Fruit fly (Drosophila melanogaster): ENCODE data around the gene grp.

grp gene

DNA sequence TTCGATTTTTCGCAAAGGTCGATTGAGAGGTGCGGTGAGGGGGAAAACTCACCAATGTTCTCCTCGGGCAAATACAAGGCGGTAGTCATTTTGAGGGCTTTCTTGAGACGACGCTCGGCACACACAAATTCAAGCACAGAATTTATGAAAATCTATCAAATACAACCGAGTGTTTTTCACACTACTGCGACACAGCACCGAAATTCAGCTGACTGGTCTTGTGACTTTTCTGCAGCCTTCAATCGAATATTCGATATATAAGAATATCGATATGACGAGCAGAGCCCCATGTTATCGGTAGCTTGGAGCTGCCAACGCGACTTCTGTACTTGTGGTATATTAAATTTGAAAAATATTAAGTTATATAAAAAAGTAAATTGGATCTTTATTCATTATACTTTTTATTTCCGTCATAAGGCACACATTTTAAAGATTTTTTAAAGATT lies 47.7 kb downstream of the grp start, which contains the start of gene VhaSFD (continued):
- TF ChIP-seq Mrtf (GFP tag; IDR thresholded peaks at IDR 0.05), result no peak
- 0 out of 2 replicates have a peak, but pooled peaks have one; percentile 14 for TF ChIP-seq CG32532 (GFP tag; IDR thresholded peaks at IDR 0.05)
- no peak for TF ChIP-seq Taf1 (GFP tag; IDR thresholded peaks at IDR 0.05)
- peak; percentile 71; the same call in 1 of the 3 replicates for TF ChIP-seq CG34422 (GFP tag; IDR thresholded peaks at IDR 0.05)
- TF ChIP-seq CG15601 (tag; optimal IDR thresholded peaks at IDR 0.05), result peak; percentile 33
- no peak for TF ChIP-seq CG12299 (tag; optimal IDR thresholded peaks at IDR 0.05)
- TF ChIP-seq Aef1 (GFP tag; IDR thresholded peaks at IDR 0.05), result no peak
- no peak for TF ChIP-seq Camta (GFP tag; optimal IDR thresholded peaks at IDR 0.05)
- no peak for TF ChIP-seq Sox100B (GFP tag; optimal IDR thresholded peaks at IDR 0.05)
- no peak for TF ChIP-seq NC2α (GFP tag; optimal IDR thresholded peaks at IDR 0.05)
- TF ChIP-seq fd96Cb (tag; optimal IDR thresholded peaks at IDR 0.05), result peak; percentile 3
- no peak; the same call in 1 of the 2 replicates for TF ChIP-seq CG31441 (GFP tag; IDR thresholded peaks at IDR 0.05)
- TF ChIP-seq CG31388 (GFP tag; optimal IDR thresholded peaks at IDR 0.05), result no peak
- TF ChIP-seq wdn (GFP tag; IDR thresholded peaks at IDR 0.05), result no peak
- TF ChIP-seq Mad (GFP tag; optimal IDR thresholded peaks at IDR 0.05), result no peak
- peak; percentile 47; the same call in 1 of the 2 replicates for TF ChIP-seq ato (GFP tag; IDR thresholded peaks at IDR 0.05; ENCODE audit: partially characterized antibody)
- no peak for TF ChIP-seq sisA (GFP tag; IDR thresholded peaks at IDR 0.05)
- no peak for TF ChIP-seq CG4707 (GFP tag; optimal IDR thresholded peaks at IDR 0.05)
- no peak for TF ChIP-seq Gsc (GFP tag; IDR thresholded peaks at IDR 0.05)
- TF ChIP-seq Doc3 (GFP tag; IDR thresholded peaks at IDR 0.05; ENCODE audit: partially characterized antibody), result peak; percentile 67
- TF ChIP-seq exex (tag; optimal IDR thresholded peaks at IDR 0.05), result no peak
- no peak for TF ChIP-seq CG1647 (GFP tag; optimal IDR thresholded peaks at IDR 0.05)
- peak; percentile 40; the same call in 1 of the 2 replicates for TF ChIP-seq CG3847 (GFP tag; IDR thresholded peaks at IDR 0.05)
- peak; percentile 79 for TF ChIP-seq CG6791 (GFP tag; IDR thresholded peaks at IDR 0.05; ENCODE audit: partially characterized antibody)
- peak; percentile 100 for TF ChIP-seq MESR4 (GFP tag; optimal IDR thresholded peaks at IDR 0.05)
- no peak for TF ChIP-seq gt (GFP tag; IDR thresholded peaks at IDR 0.05)
- TF ChIP-seq CG10147 (GFP tag; optimal IDR thresholded peaks at IDR 0.05), result peak; percentile 19
- peak; percentile 83 for TF ChIP-seq Bgb (GFP tag; IDR thresholded peaks at IDR 0.05; ENCODE audit: partially characterized antibody)
- TF ChIP-seq CG1792 (GFP tag; optimal IDR thresholded peaks at IDR 0.05), result no peak
- no peak for TF ChIP-seq CG11504 (tag; optimal IDR thresholded peaks at IDR 0.05)
- no peak for TF ChIP-seq CG9817 (tag; optimal IDR thresholded peaks at IDR 0.05)
- TF ChIP-seq dpn (GFP tag; optimal IDR thresholded peaks at IDR 0.05), result no peak
- TF ChIP-seq lov (optimal IDR thresholded peaks at IDR 0.05), result no peak
- no peak for TF ChIP-seq lov (GFP tag; IDR thresholded peaks at IDR 0.05)
- peak; percentile 7 for TF ChIP-seq CG4328 (GFP tag; optimal IDR thresholded peaks at IDR 0.05)
- TF ChIP-seq Side (GFP tag; optimal IDR thresholded peaks at IDR 0.05), result no peak
- TF ChIP-seq CG14667 (GFP tag; IDR thresholded peaks at IDR 0.05), result no peak
- TF ChIP-seq CG15073 (GFP tag; optimal IDR thresholded peaks at IDR 0.05), result no peak
- TF ChIP-seq CG11560 (tag; IDR thresholded peaks at IDR 0.05), result peak; percentile 99
- TF ChIP-seq Xbp1 (GFP tag; optimal IDR thresholded peaks at IDR 0.05), result peak; percentile 30
- no peak for TF ChIP-seq org-1 (GFP tag; optimal IDR thresholded peaks at IDR 0.05)
- TF ChIP-seq CG1529 (GFP tag; optimal IDR thresholded peaks at IDR 0.05), result no peak
- no peak for TF ChIP-seq fd64A (GFP tag; optimal IDR thresholded peaks at IDR 0.05)
- TF ChIP-seq CG6813 (GFP tag; optimal IDR thresholded peaks at IDR 0.05), result no peak
- TF ChIP-seq her (GFP tag; optimal IDR thresholded peaks at IDR 0.05), result peak; percentile 6
- no peak for TF ChIP-seq Meics (GFP tag; optimal IDR thresholded peaks at IDR 0.05)
- TF ChIP-seq Hr3 (GFP tag; optimal IDR thresholded peaks at IDR 0.05), result no peak
- no peak for TF ChIP-seq Sry-β (GFP tag; optimal IDR thresholded peaks at IDR 0.05)
- peak; percentile 29 for TF ChIP-seq Usf (GFP tag; optimal IDR thresholded peaks at IDR 0.05)
- no peak for TF ChIP-seq CG31224 (GFP tag; IDR thresholded peaks at IDR 0.05)
- TF ChIP-seq br (optimal IDR thresholded peaks at IDR 0.05), result no peak
- TF ChIP-seq Chrac-16 (GFP tag; optimal IDR thresholded peaks at IDR 0.05), result no peak
